Fruit fly (Drosophila melanogaster) whole organism: ENCODE data around the gene lawc.

Experiments
- CG8478 ChIP-seq: fragments of >200 bp; optimal IDR thresholded peaks from 2 replicates; lab custom pipeline; 2018; ENCODE audit warnings: inconsistent platforms
- pan ChIP-seq: fragments of >200 bp; optimal IDR thresholded peaks from 2 replicates; lab custom pipeline; 2017
- psq ChIP-seq: fragments of >200 bp; optimal IDR thresholded peaks from 2 replicates; lab custom pipeline; 2017

DNA sequence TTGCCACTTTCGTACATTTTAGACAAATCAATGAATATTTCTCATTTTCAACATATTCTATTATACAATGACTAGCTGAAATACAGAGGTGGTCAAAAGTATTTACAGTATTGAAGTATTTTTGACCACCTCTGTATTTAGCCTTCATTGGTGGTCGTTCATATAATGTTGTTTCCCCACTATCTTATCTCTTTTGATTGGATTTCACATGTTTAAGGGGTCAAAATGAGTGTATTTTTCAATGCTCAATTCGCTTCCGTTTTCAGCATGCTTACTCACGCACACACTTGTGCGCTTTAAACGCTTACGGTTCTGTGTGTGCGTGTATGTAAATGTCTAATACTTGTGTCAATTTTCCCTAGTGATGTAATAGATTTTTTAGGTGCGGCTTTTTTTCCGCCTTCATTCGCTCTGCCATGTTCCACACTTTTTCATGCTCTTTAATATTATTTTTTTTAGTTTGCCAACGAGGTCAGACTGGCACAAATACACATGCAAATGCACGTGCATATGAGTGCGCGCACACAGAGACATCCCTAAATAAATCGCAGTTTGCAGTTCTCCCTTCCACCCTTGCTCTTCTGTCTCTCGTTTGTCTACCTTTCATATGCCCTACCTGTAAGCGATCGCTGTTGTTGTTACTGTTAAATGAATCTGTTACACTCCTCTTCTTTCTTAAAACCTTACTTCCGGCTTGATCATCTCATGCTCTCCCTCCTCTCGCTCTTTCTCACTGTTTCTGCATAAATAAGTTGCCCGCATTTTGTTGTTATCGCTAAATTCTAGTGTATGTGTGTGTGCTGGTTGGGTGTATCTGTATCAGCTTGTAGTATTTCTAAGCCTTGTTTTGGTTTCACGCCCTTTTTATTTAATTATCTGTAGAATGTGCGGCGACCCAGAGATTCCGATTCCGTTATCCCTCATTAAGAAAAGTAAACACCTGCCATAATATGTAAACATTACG is 1.0 kb upstream of the lawc start:
- no peak for TF ChIP-seq pan (lab: Kevin White, UChicago)
- TF ChIP-seq CG8478 = no peak
- TF ChIP-seq psq (lab: Kevin White, UChicago) = no peak
